Fruit fly (Drosophila melanogaster) whole organism, embryonic: ENCODE data around the gene Pcd.

Experiments
- Bgb ChIP-seq: fragments of 200-800 bp; sonication (Bioruptor generic); IDR thresholded peaks from 2 replicates; pipeline ENCODE4 v1.3.6; 2022; ENCODE audit warnings: missing biosample characterization, missing genetic modification characterization; ENCODE audit not compliant: partially characterized antibody
- BtbVII ChIP-seq: fragments of 200-800 bp; sonication (Bioruptor generic); optimal IDR thresholded peaks from 3 replicates; lab custom pipeline; 2017; ENCODE audit warnings: missing biosample characterization, mild to moderate bottlenecking, missing genetic modification characterization
- CG10209 ChIP-seq: fragments of 200-800 bp; sonication (Bioruptor generic); optimal IDR thresholded peaks from 3 replicates; lab custom pipeline; 2017; ENCODE audit warnings: missing biosample characterization, mild to moderate bottlenecking, missing genetic modification characterization, missing genetic modification reagents
- CG11504 ChIP-seq: fragments of 200-800 bp; sonication (Bioruptor generic); optimal IDR thresholded peaks from 3 replicates; lab custom pipeline; 2019; ENCODE audit warnings: missing biosample characterization, mild to moderate bottlenecking, missing genetic modification characterization, moderate library complexity
- CG12104 ChIP-seq: fragments of 200-800 bp; sonication (Bioruptor generic); optimal IDR thresholded peaks from 3 replicates; lab custom pipeline; 2016; ENCODE audit warnings: missing biosample characterization, missing genetic modification characterization
- CG12155 ChIP-seq: fragments of 200-800 bp; sonication (Bioruptor generic); optimal IDR thresholded peaks from 3 replicates; lab custom pipeline; 2016; ENCODE audit warnings: missing biosample characterization, missing genetic modification characterization
- CG12659 ChIP-seq: fragments of 200-800 bp; sonication (Bioruptor generic); optimal IDR thresholded peaks from 3 replicates; lab custom pipeline; 2017; ENCODE audit warnings: mild to moderate bottlenecking, missing biosample characterization, missing genetic modification reagents, missing genetic modification characterization
- CG14667 ChIP-seq: fragments of 200-800 bp; sonication (Bioruptor generic); IDR thresholded peaks from 2 replicates; pipeline ENCODE4 v1.3.6; 2022; ENCODE audit warnings: missing biosample characterization, missing genetic modification characterization
- CG14965 ChIP-seq: fragments of 200-800 bp; sonication (Bioruptor generic); optimal IDR thresholded peaks from 2 replicates; lab custom pipeline; 2016; ENCODE audit warnings: missing biosample characterization, missing genetic modification characterization, borderline replicate concordance
- CG17385 ChIP-seq: fragments of 200-800 bp; sonication (Bioruptor generic); optimal IDR thresholded peaks from 3 replicates; lab custom pipeline; 2018; ENCODE audit warnings: missing biosample characterization, mild to moderate bottlenecking, missing genetic modification characterization
- CG30431 ChIP-seq: fragments of 200-800 bp; sonication (Bioruptor generic); optimal IDR thresholded peaks from 2 replicates; lab custom pipeline; 2017; ENCODE audit warnings: missing biosample characterization, missing genetic modification characterization
- CG31441 ChIP-seq: fragments of 200-800 bp; sonication (Bioruptor generic); IDR thresholded peaks from 2 replicates; pipeline ENCODE4 v1.3.6; 2022; ENCODE audit warnings: missing biosample characterization, missing genetic modification characterization
- CG32767 ChIP-seq: fragments of 200-800 bp; sonication (Bioruptor generic); IDR thresholded peaks from 2 replicates; pipeline ENCODE4 v1.3.6; 2022; ENCODE audit warnings: missing biosample characterization, missing genetic modification characterization
- CG42726 ChIP-seq: fragments of 200-800 bp; sonication (Bioruptor generic); IDR thresholded peaks from 2 replicates; pipeline ENCODE4 v1.3.6; 2022; ENCODE audit warnings: missing biosample characterization, missing genetic modification characterization; ENCODE audit not compliant: partially characterized antibody
- CG6272 ChIP-seq: fragments of 200-800 bp; sonication (Bioruptor generic); IDR thresholded peaks from 2 replicates; pipeline ENCODE4 v1.3.6; 2022; ENCODE audit warnings: missing biosample characterization, missing genetic modification characterization
- CG6654 ChIP-seq: fragments of 200-800 bp; sonication (Bioruptor generic); optimal IDR thresholded peaks from 2 replicates; lab custom pipeline; 2017; ENCODE audit warnings: missing biosample characterization, mild to moderate bottlenecking, missing genetic modification characterization
- CG6791 ChIP-seq: fragments of 200-800 bp; sonication (Bioruptor generic); IDR thresholded peaks from 3 replicates; pipeline ENCODE4 v1.3.6; 2022; ENCODE audit warnings: missing biosample characterization, missing genetic modification characterization; ENCODE audit not compliant: partially characterized antibody
- CG8281 ChIP-seq: fragments of 200-800 bp; sonication (Bioruptor generic); optimal IDR thresholded peaks from 2 replicates; lab custom pipeline; 2018; ENCODE audit warnings: missing biosample characterization, mild to moderate bottlenecking, missing genetic modification characterization, moderate library complexity
- CG8359 ChIP-seq: fragments of 200-800 bp; sonication (Bioruptor generic); optimal IDR thresholded peaks from 2 replicates; lab custom pipeline; 2017; ENCODE audit warnings: missing biosample characterization, mild to moderate bottlenecking, missing genetic modification characterization, borderline replicate concordance
- CG8924 ChIP-seq: fragments of 200-800 bp; optimal IDR thresholded peaks from 3 replicates; lab custom pipeline; 2019; ENCODE audit warnings: missing biosample characterization, mild to moderate bottlenecking, missing genetic modification characterization, moderate library complexity
- CHES-1-like ChIP-seq: fragments of 200-800 bp; sonication (Bioruptor generic); optimal IDR thresholded peaks from 2 replicates; lab custom pipeline; 2016; ENCODE audit warnings: missing biosample characterization, missing genetic modification characterization
- CTCF ChIP-seq: fragments of 200-800 bp; sonication (Bioruptor generic); optimal IDR thresholded peaks from 2 replicates; lab custom pipeline; 2017; ENCODE audit warnings: missing biosample characterization, mild to moderate bottlenecking, missing genetic modification characterization, moderate library complexity
- D19B ChIP-seq: fragments of 200-800 bp; sonication (Bioruptor generic); optimal IDR thresholded peaks from 2 replicates; lab custom pipeline; 2017; ENCODE audit warnings: missing biosample characterization, mild to moderate bottlenecking, missing genetic modification characterization
- Ets65A ChIP-seq: fragments of 200-800 bp; sonication (Bioruptor generic); peaks from one replicate; lab custom pipeline; 2016; ENCODE audit warnings: missing biosample characterization, missing genetic modification characterization
- H2.0 ChIP-seq: fragments of 200-800 bp; sonication (Bioruptor generic); IDR thresholded peaks from 2 replicates; pipeline ENCODE4 v1.3.6; 2022; ENCODE audit warnings: missing biosample characterization, missing genetic modification characterization
- HLH3B ChIP-seq: fragments of 200-800 bp; sonication (Bioruptor generic); IDR thresholded peaks from 2 replicates; pipeline ENCODE4 v1.3.6; 2022; ENCODE audit warnings: missing biosample characterization, missing genetic modification characterization
- HLH4C ChIP-seq: fragments of 200-800 bp; sonication (Bioruptor generic); IDR thresholded peaks from 3 replicates; pipeline ENCODE4 v1.3.6; 2022; ENCODE audit warnings: missing biosample characterization, missing genetic modification characterization; ENCODE audit not compliant: partially characterized antibody
- HLHmδ ChIP-seq: fragments of 200-800 bp; sonication (Bioruptor generic); optimal IDR thresholded peaks from 2 replicates; lab custom pipeline; 2018; ENCODE audit warnings: missing biosample characterization, mild to moderate bottlenecking, missing genetic modification characterization, moderate library complexity
- Jarid2 ChIP-seq: fragments of 200-800 bp; sonication (Bioruptor generic); optimal IDR thresholded peaks from 3 replicates; lab custom pipeline; 2017; ENCODE audit warnings: mild to moderate bottlenecking, missing biosample characterization, missing genetic modification reagents, missing genetic modification characterization
- Oaz ChIP-seq: fragments of 200-800 bp; sonication (Bioruptor generic); IDR thresholded peaks from 2 replicates; pipeline ENCODE4 v1.3.6; 2022; ENCODE audit warnings: missing biosample characterization, missing genetic modification characterization
- Side ChIP-seq: fragments of 200-800 bp; sonication (Bioruptor generic); optimal IDR thresholded peaks from 2 replicates; lab custom pipeline; 2016; ENCODE audit warnings: missing biosample characterization, missing genetic modification characterization
- Ssrp ChIP-seq: fragments of 200-800 bp; sonication (Bioruptor generic); optimal IDR thresholded peaks from 2 replicates; lab custom pipeline; 2018; ENCODE audit warnings: missing biosample characterization, mild to moderate bottlenecking, missing genetic modification characterization, moderate library complexity
- Xbp1 ChIP-seq: fragments of 200-800 bp; sonication (Bioruptor generic); optimal IDR thresholded peaks from 3 replicates; lab custom pipeline; 2016; ENCODE audit warnings: missing biosample characterization, mild to moderate bottlenecking, missing genetic modification characterization
- ab ChIP-seq: fragments of 200-800 bp; sonication (Bioruptor generic); optimal IDR thresholded peaks from 2 replicates; lab custom pipeline; 2016; ENCODE audit warnings: missing biosample characterization, missing genetic modification characterization
- ap ChIP-seq: fragments of 200-800 bp; sonication (Bioruptor generic); IDR thresholded peaks from 2 replicates; pipeline ENCODE4 v1.3.6; 2022; ENCODE audit warnings: missing biosample characterization, missing genetic modification characterization
- bigmax ChIP-seq: fragments of 200-800 bp; sonication (Bioruptor generic); optimal IDR thresholded peaks from 2 replicates; lab custom pipeline; 2018; ENCODE audit warnings: missing biosample characterization, mild to moderate bottlenecking, missing genetic modification characterization
- danr ChIP-seq: fragments of 200-800 bp; sonication (Bioruptor generic); IDR thresholded peaks from 2 replicates; pipeline ENCODE4 v1.3.6; 2022; ENCODE audit warnings: missing biosample characterization, missing genetic modification characterization
- dpn ChIP-seq, 2 experiments: fragments of 200-800 bp; sonication (Bioruptor generic); optimal IDR thresholded peaks; 3 replicates each; lab custom pipeline; 2016; ENCODE audit warnings: missing biosample characterization in 2 of 2, missing genetic modification characterization in 2 of 2
- gcm ChIP-seq: fragments of 200-800 bp; sonication (Bioruptor generic); optimal IDR thresholded peaks from 2 replicates; lab custom pipeline; 2019; ENCODE audit warnings: missing biosample characterization, mild to moderate bottlenecking, missing genetic modification characterization, moderate library complexity
- grau ChIP-seq: fragments of 200-800 bp; optimal IDR thresholded peaks from 3 replicates; lab custom pipeline; 2019; ENCODE audit warnings: missing biosample characterization, mild to moderate bottlenecking, missing genetic modification characterization, moderate library complexity
- gro ChIP-seq: fragments of 200-800 bp; sonication (Bioruptor generic); optimal IDR thresholded peaks from 2 replicates; lab custom pipeline; 2016; ENCODE audit warnings: missing biosample characterization, missing genetic modification characterization
- gsb-n ChIP-seq: fragments of 200-800 bp; sonication (Bioruptor generic); optimal IDR thresholded peaks from 3 replicates; lab custom pipeline; 2018; ENCODE audit warnings: missing biosample characterization, mild to moderate bottlenecking, missing genetic modification characterization
- lbe ChIP-seq: fragments of 200-800 bp; sonication (Bioruptor generic); optimal IDR thresholded peaks from 2 replicates; lab custom pipeline; 2016; ENCODE audit warnings: missing biosample characterization, mild to moderate bottlenecking, missing genetic modification characterization
- lilli ChIP-seq: fragments of 200-800 bp; sonication (Bioruptor generic); optimal IDR thresholded peaks from 3 replicates; lab custom pipeline; 2016; ENCODE audit warnings: missing biosample characterization, missing genetic modification characterization
- nom ChIP-seq: fragments of 200-800 bp; sonication (Bioruptor generic); optimal IDR thresholded peaks from 2 replicates; lab custom pipeline; 2017; ENCODE audit warnings: missing biosample characterization, missing genetic modification characterization, mild to moderate bottlenecking, moderate library complexity, missing genetic modification reagents
- psq ChIP-seq: fragments of 200-800 bp; sonication (Bioruptor generic); optimal IDR thresholded peaks from 2 replicates; lab custom pipeline; 2017; ENCODE audit warnings: missing biosample characterization, missing genetic modification characterization
- sd ChIP-seq: fragments of 200-800 bp; sonication (Bioruptor generic); optimal IDR thresholded peaks from 3 replicates; lab custom pipeline; 2018; ENCODE audit warnings: missing biosample characterization, mild to moderate bottlenecking, missing genetic modification characterization, moderate library complexity
- tll ChIP-seq, 2 experiments: fragments of 200-800 bp in 1 of 2; fragments of >200 bp in 1 of 2; sonication (Bioruptor generic) in 1 of 2; optimal IDR thresholded peaks; 2 replicates each; lab custom pipeline; 2017 to 2019; ENCODE audit warnings: missing biosample characterization in 2 of 2, missing genetic modification characterization in 2 of 2, mild to moderate bottlenecking in 1 of 2, moderate library complexity in 1 of 2
- wdn ChIP-seq: fragments of 200-800 bp; sonication (Bioruptor generic); IDR thresholded peaks from 2 replicates; pipeline ENCODE4 v1.3.6; 2022; ENCODE audit warnings: missing biosample characterization, missing genetic modification characterization

The Pcd gene

DNA sequence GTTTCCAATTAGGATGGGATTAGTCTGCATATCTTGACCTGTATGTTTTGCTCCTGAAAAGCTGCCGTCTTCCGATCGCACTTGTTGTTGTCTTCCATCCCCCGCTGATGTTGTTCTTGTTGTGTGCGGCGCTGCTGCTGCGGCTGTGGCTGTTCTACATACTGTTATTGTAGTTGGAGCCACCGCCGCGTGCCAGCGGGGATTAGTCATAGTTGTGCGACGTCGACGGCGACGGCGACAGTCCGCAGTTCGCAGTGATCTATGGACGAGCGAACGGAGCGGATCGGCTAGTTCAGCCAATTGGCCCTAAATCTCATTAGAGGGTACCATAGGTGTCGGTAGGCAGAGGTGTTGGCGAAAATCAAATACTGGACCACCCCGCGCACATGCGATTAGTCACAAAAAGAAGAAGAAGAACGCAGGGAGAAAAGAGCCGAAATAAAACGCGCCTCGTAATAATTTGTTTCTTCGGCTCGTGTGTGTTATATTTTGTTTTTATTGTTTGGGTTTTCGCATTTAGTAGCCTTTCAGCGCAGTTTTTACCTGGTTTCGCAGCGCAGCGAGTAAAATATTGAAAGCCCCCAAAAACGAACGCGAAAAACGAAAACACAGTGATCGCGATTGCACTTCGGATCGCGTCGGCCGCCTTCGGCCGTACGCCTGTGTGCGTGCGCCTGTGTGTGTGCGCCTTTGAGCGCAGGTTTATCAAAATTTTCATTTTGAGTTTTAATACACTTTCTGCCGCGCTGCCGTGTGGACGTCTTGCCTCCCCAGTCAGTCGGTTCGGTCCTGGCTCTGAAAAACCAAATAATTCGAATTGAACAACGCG lies 42.5 kb downstream of the Pcd start, which contains the start of gene kay (continued):
- TF ChIP-seq wdn (GFP tag; lab: Robert Waterston, UW) (no peak), CG42726 (GFP tag; lab: Robert Waterston, UW) (0 out of 2 replicates have a peak, but pooled peaks have one; percentile 19), danr (GFP tag; lab: Robert Waterston, UW) (no peak), CHES-1-like (GFP tag; lab: Kevin White, UChicago) (no peak), dpn (GFP tag; optimal IDR thresholded peaks at IDR 0.05; lab: Kevin White, UChicago) (no peak), HLHmδ (GFP tag; lab: Kevin White, UChicago) (no peak), BtbVII (GFP tag; lab: Kevin White, UChicago) (no peak), CG14667 (GFP tag; lab: Robert Waterston, UW) (no peak), gro (GFP tag; lab: Kevin White, UChicago) (no peak), HLH3B (GFP tag; lab: Robert Waterston, UW) (no peak), ab (GFP tag; lab: Kevin White, UChicago) (no peak), CG12659 (GFP tag; lab: Kevin White, UChicago) (no peak), gcm (GFP tag; lab: Kevin White, UChicago) (no peak), CG6791 (GFP tag; lab: Robert Waterston, UW) (no peak; the same call in 2 of the 3 replicates), H2.0 (no peak), Jarid2 (GFP tag; lab: Kevin White, UChicago) (no peak), bigmax (GFP tag; lab: Kevin White, UChicago) (no peak), Side (no peak), CG8924 (tag; lab: Kevin White, UChicago) (no peak), ap (GFP tag; lab: Robert Waterston, UW) (no peak), CG6654 (GFP tag; lab: Kevin White, UChicago) (no peak), CG12155 (GFP tag; lab: Kevin White, UChicago) (no peak), CG12104 (GFP tag; lab: Kevin White, UChicago) (no peak), CG8359 (no peak), CTCF (no peak), Ssrp (no peak), grau (tag; lab: Kevin White, UChicago) (no peak), CG32767 (GFP tag; lab: Robert Waterston, UW) (no peak), CG17385 (GFP tag; lab: Kevin White, UChicago) (peak; percentile 59), Ets65A (peak; percentile 13), HLH4C (no peak), CG31441 (GFP tag; lab: Robert Waterston, UW) (no peak), CG11504 (tag; lab: Kevin White, UChicago) (no peak), gsb-n (tag; lab: Kevin White, UChicago) (no peak), psq (no peak), sd (peak; percentile 72), tll (GFP tag; optimal IDR thresholded peaks at IDR 0.05; lab: Kevin White, UChicago) (no peak), nom (peak; percentile 13), lilli (GFP tag; lab: Kevin White, UChicago) (no peak), D19B (GFP tag; lab: Kevin White, UChicago) (peak; percentile 71), CG8281 (tag; lab: Kevin White, UChicago) (no peak), lbe (GFP tag; lab: Kevin White, UChicago) (no peak), Xbp1 (GFP tag; lab: Kevin White, UChicago) (no peak), CG10209 (GFP tag; lab: Kevin White, UChicago) (no peak), Bgb (peak; percentile 33; the same call in 1 of the 2 replicates), CG14965 (no peak), Oaz (GFP tag; lab: Robert Waterston, UW) (0 out of 2 replicates have a peak, but pooled peaks have one; percentile 24), CG30431 (GFP tag; lab: Kevin White, UChicago) (no peak), CG6272 (no peak)
